Fruit fly (Drosophila melanogaster): ENCODE data around the gene REPTOR-BP.
A peak's percentile ranks its signal among the peaks of the same experiment; 100 is the strongest.

The REPTOR-BP gene

dm6 chr2L:10292066-10292560 lies 28.2 kb downstream of the REPTOR-BP start, which contains the start of gene Ufd4:
TSS of gene Ufd4 (minus strand) at chr2L:10292365.
- peak; percentile 38 for TF ChIP-seq CG15710 (tag; optimal IDR thresholded peaks at IDR 0.05)
- no peak for TF ChIP-seq CG8301 (tag; optimal IDR thresholded peaks at IDR 0.05)
- peak; percentile 66 for TF ChIP-seq CG32121 (GFP tag; IDR thresholded peaks at IDR 0.05)
- TF ChIP-seq CG34367 (tag; optimal IDR thresholded peaks at IDR 0.05) = no peak
- TF ChIP-seq CG10348 (GFP tag; IDR thresholded peaks at IDR 0.05) = no peak
- TF ChIP-seq gl (tag; optimal IDR thresholded peaks at IDR 0.05) = no peak
- TF ChIP-seq fd96Ca (GFP tag; IDR thresholded peaks at IDR 0.05) = no peak
- peak; percentile 49 for TF ChIP-seq CG17806 (tag; optimal IDR thresholded peaks at IDR 0.05)
- TF ChIP-seq D1 (tag; optimal IDR thresholded peaks at IDR 0.05) = no peak
- TF ChIP-seq CG9948 (tag; optimal IDR thresholded peaks at IDR 0.05) = no peak
- TF ChIP-seq CG14655 (GFP tag; optimal IDR thresholded peaks at IDR 0.05) = no peak
- TF ChIP-seq Pif1A (GFP tag; optimal IDR thresholded peaks at IDR 0.05) = no peak

dm6 chr2L:10294798-10295669 lies 31.1 kb downstream of the REPTOR-BP start, which contains the start of gene Hand:
TSS of gene Hand (minus strand) at chr2L:10295385.
- TF ChIP-seq gl (tag; optimal IDR thresholded peaks at IDR 0.05) (no peak), D1 (tag; optimal IDR thresholded peaks at IDR 0.05) (no peak), CG17806 (tag; optimal IDR thresholded peaks at IDR 0.05) (no peak), CG9948 (tag; optimal IDR thresholded peaks at IDR 0.05) (no peak), fd96Ca (GFP tag; IDR thresholded peaks at IDR 0.05) (no peak), Pif1B (GFP tag; optimal IDR thresholded peaks at IDR 0.05) (no peak), CG32121 (GFP tag; IDR thresholded peaks at IDR 0.05) (no peak), CG10348 (GFP tag; IDR thresholded peaks at IDR 0.05) (no peak)

dm6 chr2L:10298306-10298705 lies 34.4 kb downstream of the REPTOR-BP start:
- TF ChIP-seq CG8159 (tag; optimal IDR thresholded peaks at IDR 0.05) (no peak), Ets98B (GFP tag; IDR thresholded peaks at IDR 0.05) (no peak), CG10348 (GFP tag; IDR thresholded peaks at IDR 0.05) (no peak), CG13204 (GFP tag; optimal IDR thresholded peaks at IDR 0.05) (no peak), CG17806 (tag; optimal IDR thresholded peaks at IDR 0.05) (no peak), fd96Ca (GFP tag; IDR thresholded peaks at IDR 0.05) (no peak), CG4496 (GFP tag; IDR thresholded peaks at IDR 0.05) (no peak)

- TF ChIP-seq CG12605 (GFP tag; IDR thresholded peaks at IDR 0.05) = no peak
- TF ChIP-seq CG8301 (tag; optimal IDR thresholded peaks at IDR 0.05) = peak; percentile 6
- no peak for TF ChIP-seq CG9948 (tag; optimal IDR thresholded peaks at IDR 0.05)
- TF ChIP-seq CG14655 (GFP tag; optimal IDR thresholded peaks at IDR 0.05) = no peak
- peak; percentile 43; the same call in 1 of the 2 replicates for TF ChIP-seq CG32121 (GFP tag; IDR thresholded peaks at IDR 0.05)
Observed at dm6 chr2L:10299077-10299809, 35.3 kb downstream of the REPTOR-BP start.

dm6 chr2L:10299810-10300147 lies 35.9 kb downstream of the REPTOR-BP start, which contains the start of gene CYLD:
TSS of gene CYLD (minus strand) at chr2L:10299847.
- no peak for TF ChIP-seq CG12605 (GFP tag; IDR thresholded peaks at IDR 0.05)
- no peak for TF ChIP-seq CG14655 (GFP tag; optimal IDR thresholded peaks at IDR 0.05)
- no peak for TF ChIP-seq CG13204 (GFP tag; optimal IDR thresholded peaks at IDR 0.05)
- TF ChIP-seq D1 (tag; optimal IDR thresholded peaks at IDR 0.05) = peak; percentile 82
- TF ChIP-seq CG9948 (tag; optimal IDR thresholded peaks at IDR 0.05) = peak; percentile 58
- no peak for TF ChIP-seq CG4496 (GFP tag; IDR thresholded peaks at IDR 0.05)
- TF ChIP-seq Ets98B (GFP tag; IDR thresholded peaks at IDR 0.05) = no peak; the same call in 1 of the 2 replicates
- no peak for TF ChIP-seq gl (tag; optimal IDR thresholded peaks at IDR 0.05)
- peak; percentile 66 for TF ChIP-seq CG17806 (tag; optimal IDR thresholded peaks at IDR 0.05)
- TF ChIP-seq Pif1A (GFP tag; optimal IDR thresholded peaks at IDR 0.05) = no peak
- no peak for TF ChIP-seq CG10348 (GFP tag; IDR thresholded peaks at IDR 0.05)
- TF ChIP-seq rn (GFP tag; IDR thresholded peaks at IDR 0.05) = no peak
- TF ChIP-seq CG8301 (tag; optimal IDR thresholded peaks at IDR 0.05) = peak; percentile 68
- TF ChIP-seq fd96Ca (GFP tag; IDR thresholded peaks at IDR 0.05) = no peak
- TF ChIP-seq EcR (GFP tag; optimal IDR thresholded peaks at IDR 0.05) = no peak
- TF ChIP-seq Snoo (tag; optimal IDR thresholded peaks at IDR 0.05) = peak; percentile 38
- TF ChIP-seq Pif1B (GFP tag; optimal IDR thresholded peaks at IDR 0.05) = no peak
- peak; percentile 50 for TF ChIP-seq CG15710 (tag; optimal IDR thresholded peaks at IDR 0.05)
- peak; percentile 76; the same call in 1 of the 2 replicates for TF ChIP-seq CG32121 (GFP tag; IDR thresholded peaks at IDR 0.05)
- TF ChIP-seq CG8159 (tag; optimal IDR thresholded peaks at IDR 0.05) = no peak
- peak; percentile 43 for TF ChIP-seq CG34367 (tag; optimal IDR thresholded peaks at IDR 0.05)

dm6 chr2L:10301918-10302317 lies 38.0 kb downstream of the REPTOR-BP start, which contains the start of gene CG13138:
TSS of gene CG13138 (minus strand) at chr2L:10302018.
- TF ChIP-seq CG10348 (GFP tag; IDR thresholded peaks at IDR 0.05) (no peak), D1 (tag; optimal IDR thresholded peaks at IDR 0.05) (no peak), CG15710 (tag; optimal IDR thresholded peaks at IDR 0.05) (no peak), CG14655 (GFP tag; optimal IDR thresholded peaks at IDR 0.05) (no peak), rn (GFP tag; IDR thresholded peaks at IDR 0.05) (no peak), CG13204 (GFP tag; optimal IDR thresholded peaks at IDR 0.05) (no peak)
